Worm (Caenorhabditis elegans) whole organism, L3 larva: ENCODE measurements around the gene srbc-2.

ENCODE experiments used
- R02D3.7 ChIP-seq: fragments of 150-350 bp; optimal IDR thresholded peaks from 2 replicates; lab custom pipeline; 2014; ENCODE audit warnings: missing biosample characterization, missing genetic modification characterization
- ZK546.5 ChIP-seq: sonication (generic microtip); optimal IDR thresholded peaks from 2 replicates; lab custom pipeline; 2017; ENCODE audit warnings: missing biosample characterization, missing genetic modification characterization
- ama-1 ChIP-seq: fragments of 150-350 bp; optimal IDR thresholded peaks from 2 replicates; lab custom pipeline; 2018
- ceh-16 ChIP-seq: sonication (generic microtip); optimal IDR thresholded peaks from 2 replicates; lab custom pipeline; 2017; ENCODE audit warnings: missing biosample characterization, missing genetic modification characterization
- ceh-82 ChIP-seq: fragments of 150-350 bp; optimal IDR thresholded peaks from 2 replicates; lab custom pipeline; 2014; ENCODE audit warnings: missing biosample characterization, missing genetic modification characterization
- ceh-9 ChIP-seq: sonication (generic microtip); optimal IDR thresholded peaks from 2 replicates; lab custom pipeline; 2018; ENCODE audit warnings: missing biosample characterization, missing genetic modification characterization
- daf-12 ChIP-seq: fragments of 150-350 bp; optimal IDR thresholded peaks from 2 replicates; lab custom pipeline; 2014; ENCODE audit warnings: missing biosample characterization, missing genetic modification reagents, missing genetic modification characterization
- egl-27 ChIP-seq: sonication (generic microtip); optimal IDR thresholded peaks from 4 replicates; lab custom pipeline; 2017; ENCODE audit warnings: missing biosample characterization, missing genetic modification reagents, missing genetic modification characterization
- egl-5 ChIP-seq: fragments of 150-350 bp; optimal IDR thresholded peaks from 2 replicates; lab custom pipeline; 2017; ENCODE audit warnings: missing biosample characterization, missing genetic modification reagents, missing genetic modification characterization, inconsistent platforms
- elt-1 ChIP-seq: fragments of 150-350 bp; optimal IDR thresholded peaks from 2 replicates; lab custom pipeline; 2014; ENCODE audit warnings: missing biosample characterization, missing genetic modification characterization
- elt-2 ChIP-seq: sonication (generic microtip); optimal IDR thresholded peaks from 2 replicates; lab custom pipeline; 2016; ENCODE audit warnings: missing genetic modification reagents, mild to moderate bottlenecking, missing genetic modification characterization, missing compliant biosample characterization
- fkh-2 ChIP-seq: fragments of 150-350 bp; optimal IDR thresholded peaks from 2 replicates; lab custom pipeline; 2014; ENCODE audit warnings: missing biosample characterization, missing genetic modification reagents, missing genetic modification characterization
- fos-1 ChIP-seq: fragments of 150-350 bp; optimal IDR thresholded peaks from 2 replicates; lab custom pipeline; 2014; ENCODE audit warnings: missing biosample characterization, missing genetic modification characterization
- hmg-11 ChIP-seq: sonication (generic microtip); optimal IDR thresholded peaks from 2 replicates; lab custom pipeline; 2016; ENCODE audit warnings: missing genetic modification characterization, missing compliant biosample characterization
- jun-1 ChIP-seq: fragments of 150-350 bp; optimal IDR thresholded peaks from 2 replicates; lab custom pipeline; 2014; ENCODE audit warnings: missing biosample characterization, missing genetic modification reagents, missing genetic modification characterization
- lin-15B ChIP-seq: fragments of 150-350 bp; optimal IDR thresholded peaks from 2 replicates; lab custom pipeline; 2014; ENCODE audit warnings: missing biosample characterization, missing genetic modification characterization
- lsy-12 ChIP-seq: sonication (generic microtip); optimal IDR thresholded peaks from 2 replicates; lab custom pipeline; 2016; ENCODE audit warnings: mild to moderate bottlenecking, missing genetic modification characterization, missing compliant biosample characterization
- mdl-1 ChIP-seq: fragments of 150-350 bp; optimal IDR thresholded peaks from 2 replicates; lab custom pipeline; 2014; ENCODE audit warnings: missing biosample characterization, missing genetic modification characterization
- mml-1 ChIP-seq: fragments of 150-350 bp; sonication (generic microtip); optimal IDR thresholded peaks from 3 replicates; lab custom pipeline; 2014; ENCODE audit warnings: missing biosample characterization, missing genetic modification characterization
- nfya-1 ChIP-seq: sonication (generic microtip); optimal IDR thresholded peaks from 2 replicates; lab custom pipeline; 2017; ENCODE audit warnings: missing genetic modification characterization, mild to moderate bottlenecking, missing compliant biosample characterization, antibody characterized with exemption, moderate library complexity; ENCODE audit not compliant: insufficient read depth
- nhr-11 ChIP-seq: fragments of 150-350 bp; optimal IDR thresholded peaks from 2 replicates; lab custom pipeline; 2014; ENCODE audit warnings: missing biosample characterization, missing genetic modification characterization
- nhr-12 ChIP-seq: fragments of 150-350 bp; optimal IDR thresholded peaks from 2 replicates; lab custom pipeline; 2014; ENCODE audit warnings: missing biosample characterization, missing genetic modification characterization
- nhr-23 ChIP-seq: fragments of 150-350 bp; optimal IDR thresholded peaks from 2 replicates; lab custom pipeline; 2014; ENCODE audit warnings: missing biosample characterization, missing genetic modification reagents, missing genetic modification characterization
- nhr-237 ChIP-seq: fragments of 150-350 bp; optimal IDR thresholded peaks from 2 replicates; lab custom pipeline; 2014; ENCODE audit warnings: missing biosample characterization, missing genetic modification characterization
- nhr-28 ChIP-seq: fragments of 150-350 bp; optimal IDR thresholded peaks from 2 replicates; lab custom pipeline; 2014; ENCODE audit warnings: missing biosample characterization, missing genetic modification characterization
- nhr-67 ChIP-seq: fragments of 150-350 bp; optimal IDR thresholded peaks from 2 replicates; lab custom pipeline; 2014; ENCODE audit warnings: missing biosample characterization, missing genetic modification characterization
- nhr-76 ChIP-seq: fragments of 150-350 bp; sonication (generic microtip); optimal IDR thresholded peaks from 5 replicates; lab custom pipeline; 2014; ENCODE audit warnings: missing biosample characterization, missing genetic modification characterization
- pha-4 ChIP-seq: fragments of 150-350 bp; optimal IDR thresholded peaks from 2 replicates; lab custom pipeline; 2014; ENCODE audit warnings: missing biosample characterization, missing genetic modification reagents, missing genetic modification characterization
- pqm-1 ChIP-seq: fragments of 150-350 bp; optimal IDR thresholded peaks from 2 replicates; lab custom pipeline; 2017; ENCODE audit warnings: missing biosample characterization, missing genetic modification characterization, inconsistent platforms
- sea-2 ChIP-seq: fragments of 150-350 bp; sonication (generic microtip); optimal IDR thresholded peaks from 4 replicates; lab custom pipeline; 2014; ENCODE audit warnings: missing biosample characterization, missing genetic modification reagents, missing genetic modification characterization
- skn-1 ChIP-seq: fragments of 150-350 bp; optimal IDR thresholded peaks from 2 replicates; lab custom pipeline; 2014; ENCODE audit warnings: missing biosample characterization, missing genetic modification characterization
- snpc-4 ChIP-seq: fragments of 150-350 bp; optimal IDR thresholded peaks from 2 replicates; lab custom pipeline; 2014; ENCODE audit warnings: missing biosample characterization, missing genetic modification characterization
- tbx-2 ChIP-seq: sonication (generic microtip); optimal IDR thresholded peaks from 2 replicates; lab custom pipeline; 2016; ENCODE audit warnings: mild to moderate bottlenecking, missing genetic modification characterization, missing compliant biosample characterization
- unc-39 ChIP-seq: sonication (generic microtip); optimal IDR thresholded peaks from 4 replicates; lab custom pipeline; 2017; ENCODE audit warnings: missing biosample characterization, missing genetic modification characterization
- zag-1 ChIP-seq: fragments of 150-350 bp; optimal IDR thresholded peaks from 2 replicates; lab custom pipeline; 2014; ENCODE audit warnings: missing biosample characterization, missing genetic modification characterization
- ztf-11 ChIP-seq: fragments of 150-350 bp; optimal IDR thresholded peaks from 2 replicates; lab custom pipeline; 2014; ENCODE audit warnings: missing biosample characterization, missing genetic modification characterization
- ztf-4 ChIP-seq: fragments of 150-350 bp; optimal IDR thresholded peaks from 2 replicates; lab custom pipeline; 2014; ENCODE audit warnings: missing biosample characterization, missing genetic modification characterization

srbc-2 gene

DNA sequence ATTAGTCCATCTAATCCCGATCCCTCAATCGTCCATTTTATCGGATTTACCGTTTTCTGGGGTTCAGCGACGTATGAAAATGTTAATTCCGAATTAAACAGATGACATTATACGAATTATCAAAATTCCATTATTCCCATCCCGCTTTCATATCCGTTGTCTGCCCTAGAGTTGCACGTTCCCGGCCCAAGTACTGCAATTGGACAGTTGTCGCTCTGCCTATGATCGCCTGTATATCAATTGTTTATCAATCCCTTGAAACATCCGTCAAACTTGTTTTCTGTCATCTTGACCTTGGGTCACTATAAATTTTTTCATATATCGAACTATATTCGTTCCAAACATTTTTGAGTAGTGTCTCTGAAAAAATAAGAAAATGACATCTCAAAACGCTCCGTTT is 18.6 kb downstream of the srbc-2 start, which contains the start of gene C04E12.5:
Gene C04E12.5, plus strand, starts transcription at position 301 of the 400 bp plus-strand sequence.
- TF ChIP-seq skn-1 (tag; lab: Kevin White, UChicago) (no peak), mdl-1 (no peak), nhr-23 (no peak), nhr-28 (tag; lab: Kevin White, UChicago) (no peak)
- TF ChIP-seq, all 47 proteins: peak for 0

DNA sequence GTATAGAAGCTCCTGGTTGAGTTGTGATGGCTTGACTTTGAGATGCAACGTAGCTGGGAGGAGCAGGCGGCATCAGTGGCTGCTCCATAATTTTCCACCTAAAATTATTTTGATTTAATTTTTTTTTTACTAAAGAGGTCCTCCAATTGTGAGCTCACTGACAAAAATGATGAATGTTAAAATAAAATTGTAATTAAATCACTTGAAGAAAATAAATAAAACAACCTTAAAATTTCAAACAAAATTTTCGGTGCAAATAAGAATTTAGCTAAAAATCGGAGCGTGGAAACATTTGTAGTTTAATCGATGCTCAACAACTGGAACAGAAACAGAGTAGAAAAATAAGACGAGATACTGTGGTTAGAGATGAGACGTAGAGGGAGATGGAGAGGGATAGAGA is 19.8 kb downstream of the srbc-2 start, which contains the start of gene scrm-3:
Gene scrm-3, minus strand, starts transcription at position 101 of the 400 bp plus-strand sequence.
- TF ChIP-seq snpc-4 (no peak), nhr-11 (no peak), nhr-12 (tag; lab: Kevin White, UChicago) (no peak), lsy-12 (no peak), nhr-237 (tag; lab: Kevin White, UChicago) (no peak), pqm-1 (no peak), elt-1 (no peak), pha-4 (no peak), mml-1 (tag; lab: Kevin White, UChicago) (no peak)

DNA sequence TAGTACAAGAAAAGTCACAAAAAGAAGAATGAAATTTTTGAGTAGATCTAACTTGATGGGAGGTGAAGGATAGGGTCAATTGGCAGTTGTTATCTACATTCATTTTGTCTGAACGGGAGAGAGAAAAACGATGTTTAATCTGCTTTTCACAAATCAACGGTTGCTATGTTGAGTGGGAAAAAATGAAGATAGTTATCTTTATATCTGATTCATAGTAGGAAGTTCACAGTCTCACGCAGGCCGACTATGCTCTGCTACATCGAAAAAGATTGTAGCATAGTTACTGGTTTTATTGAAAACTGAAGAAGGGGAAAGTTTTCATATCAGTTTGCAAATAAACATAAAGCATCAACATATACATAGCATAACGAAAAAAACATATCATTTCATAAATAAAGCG is 21.3 kb downstream of the srbc-2 start:
- TF ChIP-seq ama-1 (lab: Kevin White, UChicago) = no peak
- no peak for TF ChIP-seq tbx-2 (tag; lab: Kevin White, UChicago)
- no peak for TF ChIP-seq ztf-4 (tag; lab: Kevin White, UChicago)
- TF ChIP-seq ZK546.5 (tag; lab: Kevin White, UChicago) = no peak
- peak; percentile 87 for TF ChIP-seq elt-1
- TF ChIP-seq ceh-9 = no peak
- TF ChIP-seq mdl-1 = no peak
- TF ChIP-seq ceh-16 (tag; lab: Kevin White, UChicago) = no peak
- TF ChIP-seq nhr-23 = peak; percentile 31
- TF ChIP-seq, all 47 proteins: peak for 2

DNA sequence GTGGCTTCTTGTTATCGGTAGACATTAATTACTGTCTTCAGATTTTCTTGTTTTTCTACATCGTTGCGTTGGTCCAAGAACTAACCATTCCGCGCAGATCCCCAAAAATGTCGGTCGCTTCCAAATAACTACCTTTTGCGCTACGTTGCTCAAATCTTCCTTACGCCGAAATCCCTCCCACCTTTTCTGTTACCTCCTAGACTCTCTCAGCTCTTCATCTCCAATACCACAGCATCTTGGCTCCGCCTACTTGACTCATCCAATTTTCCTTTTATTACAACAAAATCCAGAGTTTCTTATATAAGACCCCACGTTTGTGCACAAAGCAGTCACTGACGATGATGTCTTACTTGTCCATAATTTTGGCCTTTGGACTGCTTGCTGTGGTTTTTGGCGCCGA is 23.9 kb downstream of the srbc-2 start, which contains the start of gene C17B7.12:
Gene C17B7.12, plus strand, starts transcription at position 301 of the 400 bp plus-strand sequence.
- TF ChIP-seq nfya-1 = no peak
- TF ChIP-seq ama-1 (lab: Kevin White, UChicago) = no peak
- TF ChIP-seq nhr-23 = no peak
- no peak for TF ChIP-seq daf-12 (tag; lab: Kevin White, UChicago)
- TF ChIP-seq fkh-2 = no peak
- TF ChIP-seq ceh-9 = no peak
- TF ChIP-seq nhr-12 (tag; lab: Kevin White, UChicago) = no peak

DNA sequence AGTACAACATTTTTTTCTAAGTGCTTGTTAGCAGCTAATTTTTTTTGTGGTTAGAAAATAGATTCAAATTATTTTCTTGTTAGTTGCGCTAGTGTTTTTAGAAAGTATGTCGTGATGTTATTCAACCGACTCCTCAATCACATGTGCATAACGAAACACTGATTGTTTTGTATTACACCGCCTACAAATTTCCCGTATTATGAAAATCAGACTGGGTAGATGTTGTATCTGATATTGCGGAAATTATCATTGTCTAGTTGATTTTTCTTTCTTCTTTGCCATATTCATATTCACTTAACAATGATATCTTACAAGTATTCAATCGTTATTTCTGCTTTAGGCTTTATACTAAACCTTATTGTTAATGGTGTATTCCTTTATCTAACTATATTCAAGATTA is 25.6 kb downstream of the srbc-2 start, which contains the start of gene str-63:
Gene str-63, plus strand, starts transcription at position 301 of the 400 bp plus-strand sequence.
- TF ChIP-seq pqm-1 (no peak), fkh-2 (no peak), hmg-11 (tag; lab: Kevin White, UChicago) (no peak), ceh-82 (tag; lab: Kevin White, UChicago) (no peak), nhr-67 (tag; lab: Kevin White, UChicago) (no peak), pha-4 (no peak), snpc-4 (no peak), lin-15B (tag; lab: Kevin White, UChicago) (no peak), elt-2 (tag; lab: Kevin White, UChicago) (no peak), nhr-12 (tag; lab: Kevin White, UChicago) (no peak), mdl-1 (no peak)

DNA sequence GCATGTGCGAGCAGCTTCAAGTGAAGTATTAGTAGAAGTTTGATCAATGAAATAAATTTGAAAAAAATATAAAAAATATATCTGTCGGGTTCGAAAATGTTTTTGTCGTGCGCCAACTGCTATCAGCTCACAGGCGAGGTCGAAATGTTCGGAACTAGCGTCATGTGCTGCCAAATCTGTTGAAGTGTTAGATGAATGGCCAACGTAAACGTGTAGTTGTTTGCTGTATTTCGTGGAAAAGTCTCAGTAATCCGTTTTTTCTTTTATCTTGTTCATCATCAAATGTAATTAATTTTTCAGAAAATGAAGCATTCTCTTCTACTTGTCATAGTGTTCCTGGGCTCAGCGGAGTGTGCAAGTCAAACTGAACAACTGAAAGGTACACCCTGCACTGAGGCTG is 27.0 kb downstream of the srbc-2 start, which contains the start of gene C17B7.15:
Gene C17B7.15, plus strand, starts transcription at position 301 of the 400 bp plus-strand sequence.
- TF ChIP-seq mdl-1 (no peak), ztf-11 (tag; lab: Kevin White, UChicago) (no peak), tbx-2 (tag; lab: Kevin White, UChicago) (no peak), zag-1 (no peak), hmg-11 (tag; lab: Kevin White, UChicago) (no peak), nhr-12 (tag; lab: Kevin White, UChicago) (no peak), ceh-82 (tag; lab: Kevin White, UChicago) (no peak), nhr-76 (no peak), ztf-4 (tag; lab: Kevin White, UChicago) (no peak), lin-15B (tag; lab: Kevin White, UChicago) (no peak), ZK546.5 (tag; lab: Kevin White, UChicago) (no peak)

DNA sequence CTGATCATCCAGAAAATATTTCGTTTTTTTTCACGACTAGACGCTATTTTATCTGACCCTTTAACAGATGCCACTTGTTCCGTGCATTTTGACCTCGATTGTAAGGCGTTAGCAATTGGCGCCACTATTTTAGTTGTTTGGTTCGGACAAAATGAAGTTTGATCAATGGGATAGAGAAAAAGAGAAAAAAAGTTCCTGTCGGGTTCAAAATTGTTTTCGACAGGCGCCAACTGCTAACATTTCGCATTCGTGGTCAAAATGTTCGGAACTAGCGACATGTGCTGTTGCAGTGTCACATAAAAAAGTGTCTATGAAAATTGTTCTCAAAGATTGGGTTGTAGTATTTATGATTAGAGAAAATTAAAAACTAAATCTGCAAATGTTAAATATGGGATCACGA is 29.4 kb downstream of the srbc-2 start:
- TF ChIP-seq mml-1 (tag; lab: Kevin White, UChicago) = no peak
- no peak for TF ChIP-seq nfya-1
- no peak for TF ChIP-seq fos-1
- no peak for TF ChIP-seq egl-5 (tag; lab: Kevin White, UChicago)
- TF ChIP-seq nhr-23 = no peak
- no peak for TF ChIP-seq lsy-12
- no peak for TF ChIP-seq jun-1 (tag; lab: Kevin White, UChicago)
- no peak for TF ChIP-seq elt-2 (tag; lab: Kevin White, UChicago)
- TF ChIP-seq unc-39 (tag; lab: Kevin White, UChicago) = no peak
- no peak for TF ChIP-seq R02D3.7 (tag; lab: Kevin White, UChicago)
- TF ChIP-seq pqm-1 = no peak
- no peak for TF ChIP-seq zag-1
- TF ChIP-seq hmg-11 (tag; lab: Kevin White, UChicago) = no peak
- TF ChIP-seq egl-27 (tag; lab: Kevin White, UChicago) = no peak
- TF ChIP-seq snpc-4 = no peak
- TF ChIP-seq nhr-12 (tag; lab: Kevin White, UChicago) = no peak
- no peak for TF ChIP-seq ceh-9
- no peak for TF ChIP-seq mdl-1
- TF ChIP-seq nhr-11 = no peak
- no peak for TF ChIP-seq sea-2 (GFP tag; lab: Kevin White, UChicago)
- TF ChIP-seq, all 47 proteins: peak for 0
